Fruit fly (Drosophila melanogaster): ENCODE measurements around the gene CG14957.

DNA sequence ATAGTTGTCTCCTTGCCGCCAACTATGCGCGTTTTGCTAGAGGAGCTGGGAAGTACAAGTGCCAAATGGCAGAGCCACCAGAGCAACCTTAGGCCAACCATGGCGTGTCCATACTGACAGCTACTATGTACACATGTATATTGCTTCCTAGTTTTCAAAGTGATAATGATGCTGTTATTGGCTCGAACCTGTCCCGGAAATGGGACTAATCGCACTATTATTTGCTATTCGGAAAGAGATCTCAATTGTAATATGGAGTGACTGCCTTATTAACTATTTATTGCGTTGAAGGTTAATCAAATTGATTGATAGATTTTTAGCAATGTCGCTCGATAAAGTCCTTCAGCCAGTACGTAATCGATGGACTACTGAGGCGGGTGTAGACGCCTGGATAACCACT lies 17.0 kb downstream of the CG14957 start, which contains the start of gene CG33159:
- TF ChIP-seq CG10462 (GFP tag; optimal IDR thresholded peaks at IDR 0.05) (no peak), CG10366 (GFP tag; IDR thresholded peaks at IDR 0.05) (no peak), maf-S (GFP tag; optimal IDR thresholded peaks at IDR 0.05) (no peak), CG4360 (GFP tag; IDR thresholded peaks at IDR 0.05) (no peak), sc (optimal IDR thresholded peaks at IDR 0.05) (no peak), sc (GFP tag; optimal IDR thresholded peaks at IDR 0.05) (no peak), p53 (GFP tag; optimal IDR thresholded peaks at IDR 0.05) (no peak), CG6689 (GFP tag; IDR thresholded peaks at IDR 0.05) (no peak), CG9437 (GFP tag; optimal IDR thresholded peaks at IDR 0.05) (no peak), peb (GFP tag; IDR thresholded peaks at IDR 0.05) (no peak), Awh (GFP tag; IDR thresholded peaks at IDR 0.05) (no peak), CG15601 (tag; optimal IDR thresholded peaks at IDR 0.05) (no peak), CG12104 (GFP tag; optimal IDR thresholded peaks at IDR 0.05) (no peak), pan (optimal IDR thresholded peaks at IDR 0.05) (no peak), pan (GFP tag; optimal IDR thresholded peaks at IDR 0.05 in 1 of 2, IDR thresholded peaks at IDR 0.05 in 1 of 2) (no peak)

Measured in whole organism, embryonic.